Fruit fly (Drosophila melanogaster) whole organism, prepupa: ENCODE results near the gene Oga.

Experiments used
- CG10631 ChIP-seq: fragments of 200-800 bp; sonication (Bioruptor generic); optimal IDR thresholded peaks from 2 replicates; lab custom pipeline; 2016; ENCODE audit warnings: missing biosample characterization, missing genetic modification characterization
- CG10669 ChIP-seq: fragments of 200-800 bp; sonication (Bioruptor generic); optimal IDR thresholded peaks from 3 replicates; lab custom pipeline; 2018; ENCODE audit warnings: missing biosample characterization, mild to moderate bottlenecking, missing genetic modification characterization, moderate library complexity
- CG11294 ChIP-seq: fragments of 200-800 bp; sonication (Bioruptor generic); IDR thresholded peaks from 2 replicates; pipeline ENCODE4 v1.3.6; 2022; ENCODE audit warnings: missing biosample characterization, missing genetic modification characterization
- CG11762 ChIP-seq: fragments of 200-800 bp; sonication (Bioruptor generic); optimal IDR thresholded peaks from 3 replicates; lab custom pipeline; 2016; ENCODE audit warnings: missing biosample characterization, missing genetic modification characterization; ENCODE audit not compliant: insufficient read depth
- CG11902 ChIP-seq: fragments of 200-800 bp; sonication (Bioruptor generic); optimal IDR thresholded peaks from 3 replicates; lab custom pipeline; 2016; ENCODE audit warnings: missing biosample characterization, missing genetic modification characterization
- CG15336 ChIP-seq: fragments of 200-800 bp; sonication (Bioruptor generic); IDR thresholded peaks from 2 replicates; pipeline ENCODE4 v1.3.6; 2022; ENCODE audit warnings: missing biosample characterization, missing genetic modification characterization
- CG16779 ChIP-seq: fragments of 200-800 bp; sonication (Bioruptor generic); optimal IDR thresholded peaks from 3 replicates; lab custom pipeline; 2017; ENCODE audit warnings: missing biosample characterization, mild to moderate bottlenecking, missing genetic modification characterization
- CG3032 ChIP-seq: fragments of 200-800 bp; optimal IDR thresholded peaks from 2 replicates; lab custom pipeline; 2019; ENCODE audit warnings: missing biosample characterization, mild to moderate bottlenecking, missing genetic modification characterization, moderate library complexity
- CG31627 ChIP-seq: fragments of 200-800 bp; sonication (Bioruptor generic); optimal IDR thresholded peaks from 3 replicates; lab custom pipeline; 2016; ENCODE audit warnings: missing biosample characterization, missing genetic modification characterization
- CG32006 ChIP-seq: fragments of 200-800 bp; sonication (Bioruptor generic); optimal IDR thresholded peaks from 3 replicates; lab custom pipeline; 2017; ENCODE audit warnings: missing biosample characterization, mild to moderate bottlenecking, missing genetic modification characterization
- CG4318 ChIP-seq: fragments of 200-800 bp; sonication (Bioruptor generic); optimal IDR thresholded peaks from 3 replicates; lab custom pipeline; 2017; ENCODE audit warnings: missing biosample characterization, mild to moderate bottlenecking, missing genetic modification characterization
- CG6163 ChIP-seq: fragments of 200-800 bp; sonication (Bioruptor generic); IDR thresholded peaks from 3 replicates; pipeline ENCODE4 v1.3.6; 2022; ENCODE audit warnings: missing biosample characterization, missing genetic modification characterization
- CG6276 ChIP-seq: fragments of 200-800 bp; sonication (Bioruptor generic); optimal IDR thresholded peaks from 2 replicates; lab custom pipeline; 2017; ENCODE audit warnings: missing biosample characterization, mild to moderate bottlenecking, missing genetic modification characterization
- CG6854 ChIP-seq: fragments of 200-800 bp; sonication (Bioruptor generic); optimal IDR thresholded peaks from 2 replicates; lab custom pipeline; 2017; ENCODE audit warnings: missing biosample characterization, mild to moderate bottlenecking, missing genetic modification characterization
- CG7368 ChIP-seq: fragments of 200-800 bp; sonication (Bioruptor generic); optimal IDR thresholded peaks from 3 replicates; lab custom pipeline; 2016; ENCODE audit warnings: missing biosample characterization, missing genetic modification characterization
- CG8119 ChIP-seq: fragments of 200-800 bp; sonication (Bioruptor generic); IDR thresholded peaks from 3 replicates; pipeline ENCODE4 v1.3.6; 2022; ENCODE audit warnings: missing biosample characterization, missing genetic modification characterization
- CG8319 ChIP-seq: fragments of 200-800 bp; sonication (Bioruptor generic); optimal IDR thresholded peaks from 3 replicates; lab custom pipeline; 2016; ENCODE audit warnings: missing biosample characterization, missing genetic modification characterization
- Eip75B ChIP-seq: fragments of 200-800 bp; sonication (Bioruptor generic); optimal IDR thresholded peaks from 3 replicates; lab custom pipeline; 2016; ENCODE audit warnings: missing biosample characterization, missing genetic modification characterization
- Eip78C ChIP-seq: fragments of 200-800 bp; sonication (Bioruptor generic); peaks from one replicate; lab custom pipeline; 2016; ENCODE audit warnings: missing biosample characterization, missing genetic modification characterization
- Ets21C ChIP-seq: fragments of 200-800 bp; sonication (Bioruptor generic); optimal IDR thresholded peaks from 3 replicates; lab custom pipeline; 2016; ENCODE audit warnings: missing biosample characterization, missing genetic modification characterization
- Gug ChIP-seq: fragments of 200-800 bp; sonication (Bioruptor generic); IDR thresholded peaks from 2 replicates; pipeline ENCODE4 v1.3.6; 2022; ENCODE audit warnings: missing biosample characterization, missing genetic modification characterization
- Hr38 ChIP-seq: sonication (Bioruptor generic); optimal IDR thresholded peaks from 2 replicates; lab custom pipeline; 2016; ENCODE audit warnings: missing biosample characterization, missing genetic modification characterization
- Hr4 ChIP-seq: fragments of 200-800 bp; sonication (Bioruptor generic); optimal IDR thresholded peaks from 3 replicates; lab custom pipeline; 2016; ENCODE audit warnings: missing biosample characterization, missing genetic modification characterization
- Lpt ChIP-seq: fragments of 200-800 bp; sonication (Bioruptor generic); optimal IDR thresholded peaks from 3 replicates; lab custom pipeline; 2016; ENCODE audit warnings: missing biosample characterization, missing genetic modification characterization
- OdsH ChIP-seq: fragments of 200-800 bp; sonication (Bioruptor generic); optimal IDR thresholded peaks from 3 replicates; lab custom pipeline; 2016; ENCODE audit warnings: missing biosample characterization, missing genetic modification characterization
- Smox ChIP-seq: fragments of 200-800 bp; sonication (Bioruptor generic); optimal IDR thresholded peaks from 3 replicates; lab custom pipeline; 2016; ENCODE audit warnings: missing biosample characterization, missing genetic modification characterization
- Sox14 ChIP-seq: fragments of 200-800 bp; sonication (Bioruptor generic); optimal IDR thresholded peaks from 3 replicates; lab custom pipeline; 2016; ENCODE audit warnings: missing biosample characterization, missing genetic modification characterization
- acj6 ChIP-seq: fragments of 200-800 bp; sonication (Bioruptor generic); optimal IDR thresholded peaks from 3 replicates; lab custom pipeline; 2016; ENCODE audit warnings: missing biosample characterization, missing genetic modification characterization
- dac ChIP-seq: fragments of 200-800 bp; sonication (Bioruptor generic); optimal IDR thresholded peaks from 2 replicates; lab custom pipeline; 2017; ENCODE audit warnings: missing biosample characterization, mild to moderate bottlenecking, missing genetic modification characterization
- dsx ChIP-seq: fragments of 200-800 bp; optimal IDR thresholded peaks from 3 replicates; lab custom pipeline; 2019; ENCODE audit warnings: missing biosample characterization, mild to moderate bottlenecking, missing genetic modification characterization, moderate library complexity; ENCODE audit not compliant: poor library complexity, severe bottlenecking
- eg ChIP-seq: fragments of 200-800 bp; sonication (Bioruptor generic); IDR thresholded peaks from 3 replicates; pipeline ENCODE4 v1.3.6; 2022; ENCODE audit warnings: missing biosample characterization, missing genetic modification characterization
- fd59A ChIP-seq: fragments of 200-800 bp; sonication (Bioruptor generic); optimal IDR thresholded peaks from 2 replicates; lab custom pipeline; 2017; ENCODE audit warnings: missing biosample characterization, mild to moderate bottlenecking, missing genetic modification characterization, missing genetic modification reagents
- net ChIP-seq: fragments of 200-800 bp; sonication (Bioruptor generic); optimal IDR thresholded peaks from 3 replicates; lab custom pipeline; 2016; ENCODE audit warnings: missing biosample characterization, missing genetic modification characterization
- pdm3 ChIP-seq: fragments of 200-800 bp; sonication (Bioruptor generic); optimal IDR thresholded peaks from 3 replicates; lab custom pipeline; 2016; ENCODE audit warnings: missing biosample characterization, missing genetic modification characterization
- salr ChIP-seq, 2 experiments: fragments of 200-800 bp; sonication (Bioruptor generic); optimal IDR thresholded peaks; 3 replicates each; lab custom pipeline; 2016 to 2018; ENCODE audit warnings: missing biosample characterization in 2 of 2, missing genetic modification characterization in 2 of 2, mild to moderate bottlenecking in 1 of 2
- spab ChIP-seq: fragments of 200-800 bp; sonication (Bioruptor generic); optimal IDR thresholded peaks from 2 replicates; lab custom pipeline; 2017; ENCODE audit warnings: missing biosample characterization, mild to moderate bottlenecking, missing genetic modification characterization, missing genetic modification reagents
- ss ChIP-seq, 2 experiments: fragments of 200-800 bp; sonication (Bioruptor generic); optimal IDR thresholded peaks; 2 replicates in 1 of 2; 3 replicates in 1 of 2; lab custom pipeline; 2017 to 2018; ENCODE audit warnings: mild to moderate bottlenecking in 2 of 2, missing biosample characterization in 2 of 2, missing genetic modification characterization in 2 of 2, moderate library complexity in 1 of 2
- svp ChIP-seq: fragments of 200-800 bp; sonication (Bioruptor generic); peaks from one replicate; lab custom pipeline; 2016; ENCODE audit warnings: missing biosample characterization, missing genetic modification characterization

Gene Oga

dm6 chr3R:21205680-21206326, 13.1 kb upstream of the Oga start (continued):
- peak; percentile 89 for TF ChIP-seq CG15336
- TF ChIP-seq Hr38 (GFP tag; lab: Kevin White, UChicago), result no peak
- peak; percentile 84 for TF ChIP-seq Gug (GFP tag; lab: Robert Waterston, UW)
- peak; percentile 38 for TF ChIP-seq dsx (GFP tag; lab: Kevin White, UChicago)
- peak; percentile 75 for TF ChIP-seq CG10631 (GFP tag; lab: Kevin White, UChicago)
- peak; percentile 68 for TF ChIP-seq CG11762 (GFP tag; lab: Kevin White, UChicago)
- peak; percentile 68 for TF ChIP-seq CG10669 (GFP tag; lab: Kevin White, UChicago)
- peak; percentile 69 for TF ChIP-seq spab (GFP tag; lab: Kevin White, UChicago)
- TF ChIP-seq, all 60 proteins: peak for 53

dm6 chr3R:21206327-21206728, 12.5 kb upstream of the Oga start:
- peak in 1 of 2 experiments; percentile 78 for TF ChIP-seq salr (GFP tag; optimal IDR thresholded peaks at IDR 0.05; lab: Kevin White, UChicago)
- no peak for TF ChIP-seq CG16779 (tag; lab: Kevin White, UChicago)
- TF ChIP-seq Smox (GFP tag; lab: Kevin White, UChicago), result no peak
- TF ChIP-seq CG32006, result peak; percentile 85
- no peak for TF ChIP-seq Ets21C (GFP tag; lab: Kevin White, UChicago)
- TF ChIP-seq OdsH (GFP tag; lab: Kevin White, UChicago), result peak; percentile 18
- TF ChIP-seq Hr4 (GFP tag; lab: Kevin White, UChicago), result peak; percentile 55
- peak; percentile 67; the same call in 1 of the 3 replicates for TF ChIP-seq CG8119 (GFP tag; lab: Robert Waterston, UW)
- peak; percentile 47 for TF ChIP-seq CG4318 (GFP tag; lab: Kevin White, UChicago)
- no peak for TF ChIP-seq CG31627 (GFP tag; lab: Kevin White, UChicago)
- TF ChIP-seq CG8319 (GFP tag; lab: Kevin White, UChicago), result no peak
- no peak for TF ChIP-seq Lpt (GFP tag; lab: Kevin White, UChicago)
- TF ChIP-seq dac, result peak; percentile 7
- peak; percentile 37; the same call in 2 of the 3 replicates for TF ChIP-seq CG6163 (GFP tag; lab: Robert Waterston, UW)
- peak; percentile 48; the same call in 1 of the 2 replicates for TF ChIP-seq CG11294 (GFP tag; lab: Robert Waterston, UW)
- no peak for TF ChIP-seq ss (GFP tag; optimal IDR thresholded peaks at IDR 0.05; lab: Kevin White, UChicago)
- TF ChIP-seq net, result peak; percentile 27
- no peak for TF ChIP-seq Eip75B (GFP tag; lab: Kevin White, UChicago)
- peak; percentile 83 for TF ChIP-seq svp (GFP tag; lab: Kevin White, UChicago)
- no peak for TF ChIP-seq CG6854 (GFP tag; lab: Kevin White, UChicago)
- TF ChIP-seq CG10631 (GFP tag; lab: Kevin White, UChicago), result peak; percentile 43
- TF ChIP-seq CG15336, result peak; percentile 70
- TF ChIP-seq CG7368 (GFP tag; lab: Kevin White, UChicago), result no peak
- TF ChIP-seq pdm3 (GFP tag; lab: Kevin White, UChicago), result peak; percentile 33
- TF ChIP-seq CG11902 (GFP tag; lab: Kevin White, UChicago), result no peak
- TF ChIP-seq CG6276 (GFP tag; lab: Kevin White, UChicago), result peak; percentile 57
- TF ChIP-seq acj6 (GFP tag; lab: Kevin White, UChicago), result no peak
- TF ChIP-seq CG3032 (tag; lab: Kevin White, UChicago), result no peak
- no peak for TF ChIP-seq fd59A
- TF ChIP-seq Eip78C, result peak; percentile 64
- TF ChIP-seq Sox14 (GFP tag; lab: Kevin White, UChicago), result no peak
- TF ChIP-seq Gug (GFP tag; lab: Robert Waterston, UW), result peak; percentile 64
- no peak; the same call in 1 of the 3 replicates for TF ChIP-seq eg
